Worm (Caenorhabditis elegans) whole organism, young adult: ENCODE data around the gene Y116A8A.150.
A peak's percentile ranks its signal among the peaks of the same experiment; 100 is the strongest.

Source experiments
- snpc-4 ChIP-seq, 5 experiments: fragments of 150-350 bp in 1 of 5; sonication (generic microtip) in 4 of 5; optimal IDR thresholded peaks; 2 replicates each; lab custom pipeline; 2014 to 2018; ENCODE audit warnings: missing genetic modification characterization in 5 of 5, missing biosample characterization in 3 of 5, antibody characterized with exemption in 2 of 5, mild to moderate bottlenecking in 2 of 5, missing compliant biosample characterization in 2 of 5, missing genotype in 2 of 5, moderate library complexity in 2 of 5, missing genetic modification reagents in 1 of 5
- sptf-2 ChIP-seq: fragments of 200-800 bp; sonication (Bioruptor generic); optimal IDR thresholded peaks from 2 replicates; lab custom pipeline; 2018; ENCODE audit warnings: mild to moderate bottlenecking, missing genetic modification characterization, missing compliant biosample characterization

DNA sequence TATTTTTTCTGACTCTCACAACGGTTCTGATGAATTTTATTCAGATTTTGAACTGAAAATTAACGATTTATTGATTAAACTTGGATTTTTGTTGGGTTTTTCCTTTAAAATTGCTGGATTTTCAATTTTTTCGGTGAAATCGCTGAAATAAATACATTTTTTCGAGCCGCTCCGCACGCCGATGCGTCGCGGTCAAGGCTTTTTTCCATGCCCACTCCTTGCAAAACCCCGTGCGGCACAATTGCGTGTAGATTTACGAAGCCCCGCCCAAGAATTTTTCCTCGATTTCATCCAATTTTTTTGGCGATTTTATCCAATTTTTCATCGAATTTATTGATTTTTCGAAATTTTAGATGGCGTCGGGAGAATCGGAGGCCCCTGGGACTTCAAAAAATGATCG is 22.7 kb upstream of the Y116A8A.150 start, which contains the start of gene gtsf-1:
- TF ChIP-seq sptf-2 (GFP tag; lab: Kevin White, UChicago) (no peak), snpc-4 (GFP tag; optimal IDR thresholded peaks at IDR 0.05; lab: Kevin White, UChicago) (peak; percentile 75), snpc-4 (tag; optimal IDR thresholded peaks at IDR 0.05; lab: Kevin White, UChicago) (peak; percentile 41 to 94 (median 87))
